Fruit fly (Drosophila melanogaster) whole organism, prepupa: Measurements from ENCODE around the gene TwdlC.

ENCODE experiments used
- Blimp-1 ChIP-seq: fragments of 200-800 bp; sonication (Bioruptor generic); optimal IDR thresholded peaks from 3 replicates; lab custom pipeline; 2017; ENCODE audit warnings: missing biosample characterization, missing genetic modification characterization, mild to moderate bottlenecking, moderate library complexity, missing genetic modification reagents
- CG10631 ChIP-seq: fragments of 200-800 bp; sonication (Bioruptor generic); optimal IDR thresholded peaks from 2 replicates; lab custom pipeline; 2016; ENCODE audit warnings: missing biosample characterization, missing genetic modification characterization
- CG10669 ChIP-seq: fragments of 200-800 bp; sonication (Bioruptor generic); optimal IDR thresholded peaks from 3 replicates; lab custom pipeline; 2018; ENCODE audit warnings: missing biosample characterization, mild to moderate bottlenecking, missing genetic modification characterization, moderate library complexity
- CG11294 ChIP-seq: fragments of 200-800 bp; sonication (Bioruptor generic); IDR thresholded peaks from 2 replicates; pipeline ENCODE4 v1.3.6; 2022; ENCODE audit warnings: missing biosample characterization, missing genetic modification characterization
- CG11762 ChIP-seq: fragments of 200-800 bp; sonication (Bioruptor generic); optimal IDR thresholded peaks from 3 replicates; lab custom pipeline; 2016; ENCODE audit warnings: missing biosample characterization, missing genetic modification characterization; ENCODE audit not compliant: insufficient read depth
- CG11902 ChIP-seq: fragments of 200-800 bp; sonication (Bioruptor generic); optimal IDR thresholded peaks from 3 replicates; lab custom pipeline; 2016; ENCODE audit warnings: missing biosample characterization, missing genetic modification characterization
- CG15336 ChIP-seq: fragments of 200-800 bp; sonication (Bioruptor generic); IDR thresholded peaks from 2 replicates; pipeline ENCODE4 v1.3.6; 2022; ENCODE audit warnings: missing biosample characterization, missing genetic modification characterization
- CG16779 ChIP-seq: fragments of 200-800 bp; sonication (Bioruptor generic); optimal IDR thresholded peaks from 3 replicates; lab custom pipeline; 2017; ENCODE audit warnings: missing biosample characterization, mild to moderate bottlenecking, missing genetic modification characterization
- CG3032 ChIP-seq: fragments of 200-800 bp; optimal IDR thresholded peaks from 2 replicates; lab custom pipeline; 2019; ENCODE audit warnings: missing biosample characterization, mild to moderate bottlenecking, missing genetic modification characterization, moderate library complexity
- CG31627 ChIP-seq: fragments of 200-800 bp; sonication (Bioruptor generic); optimal IDR thresholded peaks from 3 replicates; lab custom pipeline; 2016; ENCODE audit warnings: missing biosample characterization, missing genetic modification characterization
- CG3919 ChIP-seq: fragments of 200-800 bp; sonication (Bioruptor generic); optimal IDR thresholded peaks from 3 replicates; lab custom pipeline; 2016; ENCODE audit warnings: missing biosample characterization, missing genetic modification characterization
- CG4318 ChIP-seq: fragments of 200-800 bp; sonication (Bioruptor generic); optimal IDR thresholded peaks from 3 replicates; lab custom pipeline; 2017; ENCODE audit warnings: missing biosample characterization, mild to moderate bottlenecking, missing genetic modification characterization
- CG6792 ChIP-seq: fragments of 200-800 bp; sonication (Bioruptor generic); optimal IDR thresholded peaks from 3 replicates; lab custom pipeline; 2016; ENCODE audit warnings: missing biosample characterization, missing genetic modification characterization
- CG6808 ChIP-seq: fragments of 200-800 bp; sonication (Bioruptor generic); optimal IDR thresholded peaks from 3 replicates; lab custom pipeline; 2017; ENCODE audit warnings: missing biosample characterization, missing genetic modification characterization, mild to moderate bottlenecking, moderate library complexity, missing genetic modification reagents
- CG6854 ChIP-seq: fragments of 200-800 bp; sonication (Bioruptor generic); optimal IDR thresholded peaks from 2 replicates; lab custom pipeline; 2017; ENCODE audit warnings: missing biosample characterization, mild to moderate bottlenecking, missing genetic modification characterization
- CG7368 ChIP-seq: fragments of 200-800 bp; sonication (Bioruptor generic); optimal IDR thresholded peaks from 3 replicates; lab custom pipeline; 2016; ENCODE audit warnings: missing biosample characterization, missing genetic modification characterization
- CG8119 ChIP-seq: fragments of 200-800 bp; sonication (Bioruptor generic); IDR thresholded peaks from 3 replicates; pipeline ENCODE4 v1.3.6; 2022; ENCODE audit warnings: missing biosample characterization, missing genetic modification characterization
- CG8319 ChIP-seq: fragments of 200-800 bp; sonication (Bioruptor generic); optimal IDR thresholded peaks from 3 replicates; lab custom pipeline; 2016; ENCODE audit warnings: missing biosample characterization, missing genetic modification characterization
- CG8632 ChIP-seq: fragments of 200-800 bp; sonication (Bioruptor generic); optimal IDR thresholded peaks from 3 replicates; lab custom pipeline; 2016; ENCODE audit warnings: missing biosample characterization, missing genetic modification characterization
- CG9139 ChIP-seq: fragments of 200-800 bp; sonication (Bioruptor generic); optimal IDR thresholded peaks from 3 replicates; lab custom pipeline; 2017; ENCODE audit warnings: missing biosample characterization, mild to moderate bottlenecking, missing genetic modification characterization
- Eip75B ChIP-seq: fragments of 200-800 bp; sonication (Bioruptor generic); optimal IDR thresholded peaks from 3 replicates; lab custom pipeline; 2016; ENCODE audit warnings: missing biosample characterization, missing genetic modification characterization
- Eip78C ChIP-seq: fragments of 200-800 bp; sonication (Bioruptor generic); peaks from one replicate; lab custom pipeline; 2016; ENCODE audit warnings: missing biosample characterization, missing genetic modification characterization
- Ets21C ChIP-seq: fragments of 200-800 bp; sonication (Bioruptor generic); optimal IDR thresholded peaks from 3 replicates; lab custom pipeline; 2016; ENCODE audit warnings: missing biosample characterization, missing genetic modification characterization
- Gug ChIP-seq: fragments of 200-800 bp; sonication (Bioruptor generic); IDR thresholded peaks from 2 replicates; pipeline ENCODE4 v1.3.6; 2022; ENCODE audit warnings: missing biosample characterization, missing genetic modification characterization
- Hr39 ChIP-seq: fragments of 200-800 bp; sonication (Bioruptor generic); optimal IDR thresholded peaks from 2 replicates; lab custom pipeline; 2016; ENCODE audit warnings: missing biosample characterization, missing genetic modification characterization
- Hr4 ChIP-seq: fragments of 200-800 bp; sonication (Bioruptor generic); optimal IDR thresholded peaks from 3 replicates; lab custom pipeline; 2016; ENCODE audit warnings: missing biosample characterization, missing genetic modification characterization
- Lpt ChIP-seq: fragments of 200-800 bp; sonication (Bioruptor generic); optimal IDR thresholded peaks from 3 replicates; lab custom pipeline; 2016; ENCODE audit warnings: missing biosample characterization, missing genetic modification characterization
- Met ChIP-seq: fragments of 200-800 bp; sonication (Bioruptor generic); optimal IDR thresholded peaks from 3 replicates; lab custom pipeline; 2016; ENCODE audit warnings: missing biosample characterization, missing genetic modification characterization
- Sox14 ChIP-seq: fragments of 200-800 bp; sonication (Bioruptor generic); optimal IDR thresholded peaks from 3 replicates; lab custom pipeline; 2016; ENCODE audit warnings: missing biosample characterization, missing genetic modification characterization
- achi ChIP-seq: fragments of 200-800 bp; sonication (Bioruptor generic); optimal IDR thresholded peaks from 3 replicates; lab custom pipeline; 2016; ENCODE audit warnings: missing biosample characterization, missing genetic modification characterization
- acj6 ChIP-seq: fragments of 200-800 bp; sonication (Bioruptor generic); optimal IDR thresholded peaks from 3 replicates; lab custom pipeline; 2016; ENCODE audit warnings: missing biosample characterization, missing genetic modification characterization
- dac ChIP-seq: fragments of 200-800 bp; sonication (Bioruptor generic); optimal IDR thresholded peaks from 2 replicates; lab custom pipeline; 2017; ENCODE audit warnings: missing biosample characterization, mild to moderate bottlenecking, missing genetic modification characterization
- dsx ChIP-seq: fragments of 200-800 bp; optimal IDR thresholded peaks from 3 replicates; lab custom pipeline; 2019; ENCODE audit warnings: missing biosample characterization, mild to moderate bottlenecking, missing genetic modification characterization, moderate library complexity; ENCODE audit not compliant: poor library complexity, severe bottlenecking
- eg ChIP-seq: fragments of 200-800 bp; sonication (Bioruptor generic); IDR thresholded peaks from 3 replicates; pipeline ENCODE4 v1.3.6; 2022; ENCODE audit warnings: missing biosample characterization, missing genetic modification characterization
- esn ChIP-seq: fragments of 200-800 bp; sonication (Bioruptor generic); optimal IDR thresholded peaks from 2 replicates; lab custom pipeline; 2016; ENCODE audit warnings: missing biosample characterization, mild to moderate bottlenecking, missing genetic modification characterization, moderate library complexity
- fkh ChIP-seq: fragments of 200-800 bp; sonication (Bioruptor generic); optimal IDR thresholded peaks from 3 replicates; lab custom pipeline; 2017; ENCODE audit warnings: missing biosample characterization, mild to moderate bottlenecking, missing genetic modification characterization, moderate library complexity
- lz ChIP-seq: fragments of 200-800 bp; sonication (Bioruptor generic); optimal IDR thresholded peaks from 3 replicates; lab custom pipeline; 2016; ENCODE audit warnings: missing biosample characterization, missing genetic modification characterization
- net ChIP-seq: fragments of 200-800 bp; sonication (Bioruptor generic); optimal IDR thresholded peaks from 3 replicates; lab custom pipeline; 2016; ENCODE audit warnings: missing biosample characterization, missing genetic modification characterization
- spab ChIP-seq: fragments of 200-800 bp; sonication (Bioruptor generic); optimal IDR thresholded peaks from 2 replicates; lab custom pipeline; 2017; ENCODE audit warnings: missing biosample characterization, mild to moderate bottlenecking, missing genetic modification characterization, missing genetic modification reagents
- ss ChIP-seq, 2 experiments: fragments of 200-800 bp; sonication (Bioruptor generic); optimal IDR thresholded peaks; 2 replicates in 1 of 2; 3 replicates in 1 of 2; lab custom pipeline; 2017 to 2018; ENCODE audit warnings: mild to moderate bottlenecking in 2 of 2, missing biosample characterization in 2 of 2, missing genetic modification characterization in 2 of 2, moderate library complexity in 1 of 2
- svp ChIP-seq: fragments of 200-800 bp; sonication (Bioruptor generic); peaks from one replicate; lab custom pipeline; 2016; ENCODE audit warnings: missing biosample characterization, missing genetic modification characterization
- topi ChIP-seq: fragments of 200-800 bp; sonication (Bioruptor generic); optimal IDR thresholded peaks from 3 replicates; lab custom pipeline; 2016; ENCODE audit warnings: missing biosample characterization, missing genetic modification characterization
- vri ChIP-seq: fragments of 200-800 bp; sonication (Bioruptor generic); optimal IDR thresholded peaks from 3 replicates; lab custom pipeline; 2016; ENCODE audit warnings: missing biosample characterization, mild to moderate bottlenecking, missing genetic modification characterization

The TwdlC gene

dm6 chr3R:26966385-26966784 lies 28.2 kb upstream of the TwdlC start, which contains the start of gene Gr97a:
Gene Gr97a, minus strand, starts transcription at chr3R:26966485.
- TF ChIP-seq esn (GFP tag; lab: Kevin White, UChicago) = no peak
- no peak for TF ChIP-seq CG6808 (GFP tag; lab: Kevin White, UChicago)
- no peak for TF ChIP-seq svp (GFP tag; lab: Kevin White, UChicago)
- no peak for TF ChIP-seq lz (GFP tag; lab: Kevin White, UChicago)
- TF ChIP-seq Sox14 (GFP tag; lab: Kevin White, UChicago) = no peak
- TF ChIP-seq fkh = no peak
- no peak for TF ChIP-seq CG10631 (GFP tag; lab: Kevin White, UChicago)
- TF ChIP-seq CG11762 (GFP tag; lab: Kevin White, UChicago) = no peak
- no peak for TF ChIP-seq eg
- no peak for TF ChIP-seq vri (GFP tag; lab: Kevin White, UChicago)
- no peak for TF ChIP-seq Gug (GFP tag; lab: Robert Waterston, UW)
- no peak for TF ChIP-seq dsx
- TF ChIP-seq, all 60 proteins: peak for 0

- no peak for TF ChIP-seq CG10669
- TF ChIP-seq ss (GFP tag; optimal IDR thresholded peaks at IDR 0.05; lab: Kevin White, UChicago) = peak in 1 of 2 experiments; percentile 5
- TF ChIP-seq svp (GFP tag; lab: Kevin White, UChicago) = peak; percentile 50
- TF ChIP-seq CG3919 (GFP tag; lab: Kevin White, UChicago) = peak; percentile 9
- TF ChIP-seq CG11902 = no peak
- no peak for TF ChIP-seq vri (GFP tag; lab: Kevin White, UChicago)
- TF ChIP-seq CG11294 (GFP tag; lab: Robert Waterston, UW) = no peak
- TF ChIP-seq acj6 (GFP tag; lab: Kevin White, UChicago) = no peak
- no peak for TF ChIP-seq Ets21C
- TF ChIP-seq spab (GFP tag; lab: Kevin White, UChicago) = no peak
- TF ChIP-seq CG8632 (GFP tag; lab: Kevin White, UChicago) = no peak
- no peak for TF ChIP-seq Met (GFP tag; lab: Kevin White, UChicago)
- no peak for TF ChIP-seq net (GFP tag; lab: Kevin White, UChicago)
- peak; percentile 18; the same call in 1 of the 3 replicates for TF ChIP-seq CG8119 (GFP tag; lab: Robert Waterston, UW)
- TF ChIP-seq CG6854 (GFP tag; lab: Kevin White, UChicago) = peak; percentile 32
- peak; percentile 39; the same call in 1 of the 3 replicates for TF ChIP-seq eg
- peak; percentile 64 for TF ChIP-seq Eip78C (GFP tag; lab: Kevin White, UChicago)
These were observed 27.8 kb upstream of the TwdlC start, which contains the start of gene CG5521 for dm6 chr3R:26966794-26967323. Gene CG5521, plus strand, starts transcription at chr3R:26966930.

dm6 chr3R:26967587-26968312 lies 26.9 kb upstream of the TwdlC start:
- peak; percentile 56 for TF ChIP-seq acj6 (GFP tag; lab: Kevin White, UChicago)
- no peak for TF ChIP-seq vri (GFP tag; lab: Kevin White, UChicago)
- peak; percentile 60 for TF ChIP-seq CG15336 (GFP tag; lab: Robert Waterston, UW)
- peak; percentile 35; the same call in 1 of the 2 replicates for TF ChIP-seq CG11294 (GFP tag; lab: Robert Waterston, UW)
- no peak for TF ChIP-seq ss (GFP tag; optimal IDR thresholded peaks at IDR 0.05; lab: Kevin White, UChicago)
- no peak for TF ChIP-seq fkh
- TF ChIP-seq Hr4 (GFP tag; lab: Kevin White, UChicago) = peak; percentile 4
- TF ChIP-seq dsx = peak; percentile 27
- TF ChIP-seq CG31627 (GFP tag; lab: Kevin White, UChicago) = peak; percentile 5
- peak; percentile 26 for TF ChIP-seq CG6792 (GFP tag; lab: Kevin White, UChicago)
- peak; percentile 15 for TF ChIP-seq CG4318
- TF ChIP-seq CG10669 = peak; percentile 9
- TF ChIP-seq CG6854 (GFP tag; lab: Kevin White, UChicago) = no peak
- no peak for TF ChIP-seq Lpt
- no peak for TF ChIP-seq Eip75B (GFP tag; lab: Kevin White, UChicago)
- TF ChIP-seq CG9139 (GFP tag; lab: Kevin White, UChicago) = peak; percentile 27
- no peak for TF ChIP-seq CG16779
- peak; percentile 47; the same call in 1 of the 2 replicates for TF ChIP-seq Gug (GFP tag; lab: Robert Waterston, UW)
- no peak for TF ChIP-seq CG7368
- TF ChIP-seq CG8632 (GFP tag; lab: Kevin White, UChicago) = peak; percentile 56
- no peak for TF ChIP-seq Met (GFP tag; lab: Kevin White, UChicago)
- no peak for TF ChIP-seq dac (GFP tag; lab: Kevin White, UChicago)
- no peak for TF ChIP-seq Hr39 (GFP tag; lab: Kevin White, UChicago)
- no peak for TF ChIP-seq CG3032 (tag; lab: Kevin White, UChicago)
- peak; percentile 60 for TF ChIP-seq CG8119 (GFP tag; lab: Robert Waterston, UW)
- no peak for TF ChIP-seq Ets21C
- peak; percentile 40 for TF ChIP-seq achi (GFP tag; lab: Kevin White, UChicago)
- peak; percentile 51 for TF ChIP-seq CG10631 (GFP tag; lab: Kevin White, UChicago)
- TF ChIP-seq CG8319 (GFP tag; lab: Kevin White, UChicago) = no peak
- TF ChIP-seq topi (GFP tag; lab: Kevin White, UChicago) = peak; percentile 39
- peak; percentile 20 for TF ChIP-seq Blimp-1
